Worm (Caenorhabditis elegans) whole organism, L3 larva: ENCODE data around the gene T02D1.7.

Experiments used
- R02D3.7 ChIP-seq: fragments of 150-350 bp; optimal IDR thresholded peaks from 2 replicates; lab custom pipeline; 2014; ENCODE audit warnings: missing biosample characterization, missing genetic modification characterization
- ZK546.5 ChIP-seq: sonication (generic microtip); optimal IDR thresholded peaks from 2 replicates; lab custom pipeline; 2017; ENCODE audit warnings: missing biosample characterization, missing genetic modification characterization
- aly-2 ChIP-seq: fragments of 150-350 bp; optimal IDR thresholded peaks from 2 replicates; lab custom pipeline; 2014; ENCODE audit warnings: missing biosample characterization, missing genetic modification characterization
- ama-1 ChIP-seq: fragments of 150-350 bp; optimal IDR thresholded peaks from 2 replicates; lab custom pipeline; 2018
- ceh-16 ChIP-seq: sonication (generic microtip); optimal IDR thresholded peaks from 2 replicates; lab custom pipeline; 2017; ENCODE audit warnings: missing biosample characterization, missing genetic modification characterization
- ceh-28 ChIP-seq: fragments of 150-350 bp; optimal IDR thresholded peaks from 2 replicates; lab custom pipeline; 2014; ENCODE audit warnings: missing biosample characterization, missing genetic modification reagents, missing genetic modification characterization
- ceh-82 ChIP-seq: fragments of 150-350 bp; optimal IDR thresholded peaks from 2 replicates; lab custom pipeline; 2014; ENCODE audit warnings: missing biosample characterization, missing genetic modification characterization
- ceh-9 ChIP-seq: sonication (generic microtip); optimal IDR thresholded peaks from 2 replicates; lab custom pipeline; 2018; ENCODE audit warnings: missing biosample characterization, missing genetic modification characterization
- egl-27 ChIP-seq: sonication (generic microtip); optimal IDR thresholded peaks from 4 replicates; lab custom pipeline; 2017; ENCODE audit warnings: missing biosample characterization, missing genetic modification reagents, missing genetic modification characterization
- egl-5 ChIP-seq: fragments of 150-350 bp; optimal IDR thresholded peaks from 2 replicates; lab custom pipeline; 2017; ENCODE audit warnings: missing biosample characterization, missing genetic modification reagents, missing genetic modification characterization, inconsistent platforms
- fkh-10 ChIP-seq: sonication (generic microtip); optimal IDR thresholded peaks from 2 replicates; lab custom pipeline; 2017; ENCODE audit warnings: missing biosample characterization, missing genetic modification reagents, missing genetic modification characterization
- fkh-2 ChIP-seq: fragments of 150-350 bp; optimal IDR thresholded peaks from 2 replicates; lab custom pipeline; 2014; ENCODE audit warnings: missing biosample characterization, missing genetic modification reagents, missing genetic modification characterization
- fos-1 ChIP-seq: fragments of 150-350 bp; optimal IDR thresholded peaks from 2 replicates; lab custom pipeline; 2014; ENCODE audit warnings: missing biosample characterization, missing genetic modification characterization
- hmg-11 ChIP-seq: sonication (generic microtip); optimal IDR thresholded peaks from 2 replicates; lab custom pipeline; 2016; ENCODE audit warnings: missing genetic modification characterization, missing compliant biosample characterization
- jun-1 ChIP-seq: fragments of 150-350 bp; optimal IDR thresholded peaks from 2 replicates; lab custom pipeline; 2014; ENCODE audit warnings: missing biosample characterization, missing genetic modification reagents, missing genetic modification characterization
- lin-39 ChIP-seq: fragments of 150-350 bp; optimal IDR thresholded peaks from 2 replicates; lab custom pipeline; 2018; ENCODE audit warnings: missing biosample characterization, missing genetic modification reagents, missing genetic modification characterization
- lsy-12 ChIP-seq: sonication (generic microtip); optimal IDR thresholded peaks from 2 replicates; lab custom pipeline; 2016; ENCODE audit warnings: mild to moderate bottlenecking, missing genetic modification characterization, missing compliant biosample characterization
- mdl-1 ChIP-seq: fragments of 150-350 bp; optimal IDR thresholded peaks from 2 replicates; lab custom pipeline; 2014; ENCODE audit warnings: missing biosample characterization, missing genetic modification characterization
- mml-1 ChIP-seq: fragments of 150-350 bp; sonication (generic microtip); optimal IDR thresholded peaks from 3 replicates; lab custom pipeline; 2014; ENCODE audit warnings: missing biosample characterization, missing genetic modification characterization
- nfya-1 ChIP-seq: sonication (generic microtip); optimal IDR thresholded peaks from 2 replicates; lab custom pipeline; 2017; ENCODE audit warnings: missing genetic modification characterization, mild to moderate bottlenecking, missing compliant biosample characterization, antibody characterized with exemption, moderate library complexity; ENCODE audit not compliant: insufficient read depth
- nhr-11 ChIP-seq: fragments of 150-350 bp; optimal IDR thresholded peaks from 2 replicates; lab custom pipeline; 2014; ENCODE audit warnings: missing biosample characterization, missing genetic modification characterization
- nhr-12 ChIP-seq: fragments of 150-350 bp; optimal IDR thresholded peaks from 2 replicates; lab custom pipeline; 2014; ENCODE audit warnings: missing biosample characterization, missing genetic modification characterization
- nhr-23 ChIP-seq: fragments of 150-350 bp; optimal IDR thresholded peaks from 2 replicates; lab custom pipeline; 2014; ENCODE audit warnings: missing biosample characterization, missing genetic modification reagents, missing genetic modification characterization
- nhr-28 ChIP-seq: fragments of 150-350 bp; optimal IDR thresholded peaks from 2 replicates; lab custom pipeline; 2014; ENCODE audit warnings: missing biosample characterization, missing genetic modification characterization
- nhr-76 ChIP-seq: fragments of 150-350 bp; sonication (generic microtip); optimal IDR thresholded peaks from 5 replicates; lab custom pipeline; 2014; ENCODE audit warnings: missing biosample characterization, missing genetic modification characterization
- nhr-77 ChIP-seq: fragments of 150-350 bp; optimal IDR thresholded peaks from 2 replicates; lab custom pipeline; 2014; ENCODE audit warnings: missing biosample characterization, missing genetic modification characterization
- pha-4 ChIP-seq: fragments of 150-350 bp; optimal IDR thresholded peaks from 2 replicates; lab custom pipeline; 2014; ENCODE audit warnings: missing biosample characterization, missing genetic modification reagents, missing genetic modification characterization
- pqm-1 ChIP-seq: fragments of 150-350 bp; optimal IDR thresholded peaks from 2 replicates; lab custom pipeline; 2017; ENCODE audit warnings: missing biosample characterization, missing genetic modification characterization, inconsistent platforms
- skn-1 ChIP-seq: fragments of 150-350 bp; optimal IDR thresholded peaks from 2 replicates; lab custom pipeline; 2014; ENCODE audit warnings: missing biosample characterization, missing genetic modification characterization
- unc-62 ChIP-seq: fragments of 150-350 bp; sonication (generic microtip); optimal IDR thresholded peaks from 4 replicates; lab custom pipeline; 2014; ENCODE audit warnings: missing biosample characterization, missing genetic modification reagents, missing genetic modification characterization
- zag-1 ChIP-seq: fragments of 150-350 bp; optimal IDR thresholded peaks from 2 replicates; lab custom pipeline; 2014; ENCODE audit warnings: missing biosample characterization, missing genetic modification characterization
- ztf-11 ChIP-seq: fragments of 150-350 bp; optimal IDR thresholded peaks from 2 replicates; lab custom pipeline; 2014; ENCODE audit warnings: missing biosample characterization, missing genetic modification characterization
- ztf-4 ChIP-seq: fragments of 150-350 bp; optimal IDR thresholded peaks from 2 replicates; lab custom pipeline; 2014; ENCODE audit warnings: missing biosample characterization, missing genetic modification characterization

Gene T02D1.7

ce11 chrIV:17407025-17407424, at the start of gene T02D1.7:
T02D1.7 (minus strand) TSS chrIV:17407125.
- TF ChIP-seq fos-1 (tag; lab: Kevin White, UChicago): no peak
- TF ChIP-seq mml-1 (tag; lab: Kevin White, UChicago): no peak
- no peak for TF ChIP-seq nhr-28 (tag; lab: Kevin White, UChicago)
- no peak for TF ChIP-seq pha-4 (tag; lab: Kevin White, UChicago)
- no peak for TF ChIP-seq nhr-77
- TF ChIP-seq nhr-12 (tag; lab: Kevin White, UChicago): no peak
- TF ChIP-seq lsy-12 (tag; lab: Kevin White, UChicago): no peak
- no peak for TF ChIP-seq nhr-76 (tag; lab: Kevin White, UChicago)
- TF ChIP-seq aly-2: no peak
- TF ChIP-seq fkh-10: no peak
- TF ChIP-seq skn-1 (tag; lab: Kevin White, UChicago): no peak
- no peak for TF ChIP-seq ceh-28
- no peak for TF ChIP-seq ztf-4 (tag; lab: Kevin White, UChicago)
- TF ChIP-seq ama-1 (lab: Kevin White, UChicago): no peak
- TF ChIP-seq, all 47 proteins: peak for 0

ce11 chrIV:17453996-17454395, 47.1 kb upstream of the T02D1.7 start:
- TF ChIP-seq ZK546.5 (tag; lab: Kevin White, UChicago) (no peak), egl-5 (tag; lab: Kevin White, UChicago) (no peak), fkh-10 (no peak), nfya-1 (tag; lab: Kevin White, UChicago) (no peak), mml-1 (tag; lab: Kevin White, UChicago) (no peak)

ce11 chrIV:17453200-17453599, 46.3 kb upstream of the T02D1.7 start:
- TF ChIP-seq nhr-77 (no peak), egl-27 (tag; lab: Kevin White, UChicago) (no peak), pqm-1 (tag; lab: Kevin White, UChicago) (no peak), ceh-16 (tag; lab: Kevin White, UChicago) (no peak), nhr-28 (tag; lab: Kevin White, UChicago) (no peak), lin-39 (no peak), mdl-1 (tag; lab: Kevin White, UChicago) (no peak), ztf-11 (tag; lab: Kevin White, UChicago) (no peak), nhr-12 (tag; lab: Kevin White, UChicago) (no peak), nhr-11 (no peak), skn-1 (tag; lab: Kevin White, UChicago) (no peak), fkh-2 (no peak), nhr-23 (tag; lab: Kevin White, UChicago) (no peak), zag-1 (tag; lab: Kevin White, UChicago) (no peak), aly-2 (no peak), lsy-12 (tag; lab: Kevin White, UChicago) (no peak), R02D3.7 (tag; lab: Kevin White, UChicago) (no peak), fkh-10 (no peak)

- TF ChIP-seq nhr-28 (tag; lab: Kevin White, UChicago) (no peak), nhr-77 (no peak), aly-2 (no peak), hmg-11 (tag; lab: Kevin White, UChicago) (no peak), egl-5 (tag; lab: Kevin White, UChicago) (no peak), ceh-28 (no peak), zag-1 (tag; lab: Kevin White, UChicago) (no peak), jun-1 (tag; lab: Kevin White, UChicago) (no peak), pqm-1 (tag; lab: Kevin White, UChicago) (no peak), ceh-9 (tag; lab: Kevin White, UChicago) (no peak), ceh-82 (tag; lab: Kevin White, UChicago) (no peak), unc-62 (GFP tag; lab: Kevin White, UChicago) (no peak), pha-4 (tag; lab: Kevin White, UChicago) (no peak), mdl-1 (tag; lab: Kevin White, UChicago) (no peak), fkh-10 (no peak)
Measured at ce11 chrIV:17450443-17450842, 43.5 kb upstream of the T02D1.7 start, which contains the start of gene F11E6.8. F11E6.8 (minus strand) TSS chrIV:17450543.

- TF ChIP-seq mml-1 (tag; lab: Kevin White, UChicago) (no peak), egl-27 (tag; lab: Kevin White, UChicago) (no peak), lin-39 (no peak), pha-4 (tag; lab: Kevin White, UChicago) (peak; percentile 66)
Measured at ce11 chrIV:17448319-17448718, 41.4 kb upstream of the T02D1.7 start.
